Fruit fly (Drosophila melanogaster) whole organism, embryonic: ENCODE data around the gene CG33631.

Experiments
- CG11247 ChIP-seq: fragments of 200-800 bp; sonication (Bioruptor generic); IDR thresholded peaks from 2 replicates; pipeline ENCODE4 v1.3.6; 2022; ENCODE audit warnings: missing biosample characterization, missing genetic modification characterization
- CG11695 ChIP-seq: fragments of 200-800 bp; sonication (Bioruptor generic); IDR thresholded peaks from 3 replicates; pipeline ENCODE4 v1.3.6; 2022; ENCODE audit warnings: missing biosample characterization, missing genetic modification characterization
- CG1602 ChIP-seq: fragments of 200-800 bp; sonication (Bioruptor generic); optimal IDR thresholded peaks from 3 replicates; lab custom pipeline; 2016; ENCODE audit warnings: missing biosample characterization, missing genetic modification characterization
- CG5180 ChIP-seq: fragments of 200-800 bp; sonication (Bioruptor generic); optimal IDR thresholded peaks from 3 replicates; lab custom pipeline; 2017; ENCODE audit warnings: missing biosample characterization, missing genetic modification characterization, mild to moderate bottlenecking, moderate library complexity, missing genetic modification reagents
- Dfd ChIP-seq, 2 experiments: fragments of >200 bp; optimal IDR thresholded peaks; 2 replicates each; lab custom pipeline; 2017; ENCODE audit warnings: missing biosample characterization in 2 of 2, missing genetic modification characterization in 2 of 2
- Ets97D ChIP-seq: fragments of 200-800 bp; sonication (Bioruptor generic); optimal IDR thresholded peaks from 3 replicates; lab custom pipeline; 2016; ENCODE audit warnings: missing biosample characterization, missing genetic modification characterization
- Med ChIP-seq: fragments of 200-800 bp; sonication (Bioruptor generic); peaks from one replicate; lab custom pipeline; 2016; ENCODE audit warnings: missing biosample characterization, missing genetic modification characterization, mild to moderate bottlenecking, inconsistent platforms, moderate library complexity
- psq ChIP-seq: fragments of 200-800 bp; sonication (Bioruptor generic); optimal IDR thresholded peaks from 2 replicates; lab custom pipeline; 2017; ENCODE audit warnings: missing biosample characterization, missing genetic modification characterization
- sna ChIP-seq: fragments of 200-800 bp; sonication (Bioruptor generic); IDR thresholded peaks from 2 replicates; pipeline ENCODE4 v1.3.6; 2022; ENCODE audit warnings: missing biosample characterization, missing genetic modification characterization; ENCODE audit not compliant: partially characterized antibody

- TF ChIP-seq sna (GFP tag; lab: Robert Waterston, UW), result no peak
- no peak for TF ChIP-seq CG1602
- TF ChIP-seq psq (GFP tag; lab: Kevin White, UChicago), result no peak
- TF ChIP-seq CG11695 (GFP tag; lab: Robert Waterston, UW), result no peak
- TF ChIP-seq CG11247 (GFP tag; lab: Robert Waterston, UW), result no peak
- no peak for TF ChIP-seq Ets97D
- TF ChIP-seq CG5180 (GFP tag; lab: Kevin White, UChicago), result peak; percentile 31
- no peak for TF ChIP-seq Dfd (GFP tag; optimal IDR thresholded peaks at IDR 0.05; lab: Kevin White, UChicago)
- peak; percentile 79 for TF ChIP-seq Med (GFP tag; lab: Kevin White, UChicago)
Observed at dm6 chr3R:10099401-10099848, 35.6 kb downstream of the CG33631 start.
